Fruit fly (Drosophila melanogaster) whole organism, embryonic: ENCODE measurements around the gene Cep97.

Experiments used
- Bdp1 ChIP-seq: fragments of 200-800 bp; sonication (Bioruptor generic); optimal IDR thresholded peaks from 3 replicates; lab custom pipeline; 2016; ENCODE audit warnings: missing biosample characterization, missing genetic modification characterization
- CG10267 ChIP-seq: fragments of 200-800 bp; sonication (Bioruptor generic); optimal IDR thresholded peaks from 2 replicates; lab custom pipeline; 2018; ENCODE audit warnings: missing biosample characterization, mild to moderate bottlenecking, missing genetic modification characterization, moderate library complexity
- CG12104 ChIP-seq: fragments of 200-800 bp; sonication (Bioruptor generic); optimal IDR thresholded peaks from 3 replicates; lab custom pipeline; 2016; ENCODE audit warnings: missing biosample characterization, missing genetic modification characterization
- CG14014 ChIP-seq: fragments of 200-800 bp; sonication (Bioruptor generic); IDR thresholded peaks from 2 replicates; pipeline ENCODE4 v1.3.6; 2022; ENCODE audit warnings: missing biosample characterization, missing genetic modification characterization
- CG14710 ChIP-seq: fragments of 200-800 bp; sonication (Bioruptor generic); optimal IDR thresholded peaks from 3 replicates; lab custom pipeline; 2019; ENCODE audit warnings: missing biosample characterization, mild to moderate bottlenecking, missing genetic modification characterization, moderate library complexity
- CG15011 ChIP-seq: fragments of 200-800 bp; sonication (Bioruptor generic); optimal IDR thresholded peaks from 3 replicates; lab custom pipeline; 2018; ENCODE audit warnings: missing biosample characterization, mild to moderate bottlenecking, missing genetic modification characterization
- CG15696 ChIP-seq: fragments of 200-800 bp; sonication (Bioruptor generic); optimal IDR thresholded peaks from 2 replicates; lab custom pipeline; 2019; ENCODE audit warnings: missing biosample characterization, mild to moderate bottlenecking, missing genetic modification characterization, moderate library complexity
- CG17186 ChIP-seq: fragments of 200-800 bp; sonication (Bioruptor generic); optimal IDR thresholded peaks from 3 replicates; lab custom pipeline; 2017; ENCODE audit warnings: missing biosample characterization, missing genetic modification reagents, missing genetic modification characterization
- CG1792 ChIP-seq: fragments of 200-800 bp; sonication (Bioruptor generic); optimal IDR thresholded peaks from 2 replicates; lab custom pipeline; 2016; ENCODE audit warnings: missing biosample characterization, missing genetic modification characterization
- CG18619 ChIP-seq: fragments of 200-800 bp; sonication (Bioruptor generic); optimal IDR thresholded peaks from 3 replicates; lab custom pipeline; 2017; ENCODE audit warnings: missing biosample characterization, mild to moderate bottlenecking, missing genetic modification characterization
- CG2889 ChIP-seq: fragments of 200-800 bp; sonication (Bioruptor generic); IDR thresholded peaks from 3 replicates; pipeline ENCODE4 v1.3.6; 2022; ENCODE audit warnings: missing biosample characterization, missing genetic modification characterization
- CG30431 ChIP-seq: fragments of 200-800 bp; sonication (Bioruptor generic); optimal IDR thresholded peaks from 2 replicates; lab custom pipeline; 2017; ENCODE audit warnings: missing biosample characterization, missing genetic modification characterization
- CG33213 ChIP-seq: fragments of 200-800 bp; sonication (Bioruptor generic); optimal IDR thresholded peaks from 3 replicates; lab custom pipeline; 2016; ENCODE audit warnings: missing biosample characterization, missing genetic modification characterization
- CG4360 ChIP-seq: fragments of 200-800 bp; sonication (Bioruptor generic); IDR thresholded peaks from 2 replicates; pipeline ENCODE4 v1.3.6; 2022; ENCODE audit warnings: missing biosample characterization, missing genetic modification characterization
- CG6765 ChIP-seq: fragments of 200-800 bp; sonication (Bioruptor generic); optimal IDR thresholded peaks from 3 replicates; lab custom pipeline; 2017; ENCODE audit warnings: missing biosample characterization, mild to moderate bottlenecking, missing genetic modification characterization
- CG7556 ChIP-seq: fragments of 200-800 bp; sonication (Bioruptor generic); optimal IDR thresholded peaks from 2 replicates; lab custom pipeline; 2017; ENCODE audit warnings: missing biosample characterization, mild to moderate bottlenecking, missing genetic modification characterization
- CG7786 ChIP-seq: fragments of 200-800 bp; sonication (Bioruptor generic); optimal IDR thresholded peaks from 2 replicates; lab custom pipeline; 2016; ENCODE audit warnings: missing biosample characterization, missing genetic modification characterization
- CG8359 ChIP-seq: fragments of 200-800 bp; sonication (Bioruptor generic); optimal IDR thresholded peaks from 2 replicates; lab custom pipeline; 2017; ENCODE audit warnings: missing biosample characterization, mild to moderate bottlenecking, missing genetic modification characterization, borderline replicate concordance
- Camta ChIP-seq: fragments of 200-800 bp; sonication (Bioruptor generic); optimal IDR thresholded peaks from 2 replicates; lab custom pipeline; 2016; ENCODE audit warnings: missing biosample characterization, missing genetic modification characterization
- CkIIα-i1 ChIP-seq: fragments of 200-800 bp; sonication (Bioruptor generic); IDR thresholded peaks from 2 replicates; pipeline ENCODE4 v1.3.6; 2022; ENCODE audit warnings: missing biosample characterization, missing genetic modification characterization
- E2f2 ChIP-seq: fragments of 200-800 bp; sonication (Bioruptor generic); IDR thresholded peaks from 2 replicates; pipeline ENCODE4 v1.3.6; 2022; ENCODE audit warnings: missing biosample characterization, missing genetic modification characterization
- Ets65A ChIP-seq: fragments of 200-800 bp; sonication (Bioruptor generic); peaks from one replicate; lab custom pipeline; 2016; ENCODE audit warnings: missing biosample characterization, missing genetic modification characterization
- GATAe ChIP-seq: fragments of 200-800 bp; sonication (Bioruptor generic); conservative IDR thresholded peaks from 2 replicates; pipeline ENCODE4 v1.3.6; 2022; ENCODE audit warnings: missing biosample characterization, missing genetic modification characterization
- HHEX ChIP-seq: fragments of 200-800 bp; sonication (Bioruptor generic); optimal IDR thresholded peaks from 3 replicates; lab custom pipeline; 2017; ENCODE audit warnings: missing biosample characterization, mild to moderate bottlenecking, missing genetic modification characterization, missing genetic modification reagents
- HLH54F ChIP-seq: fragments of 200-800 bp; sonication (Bioruptor generic); optimal IDR thresholded peaks from 3 replicates; lab custom pipeline; 2016; ENCODE audit warnings: missing biosample characterization, missing genetic modification characterization
- Hr3 ChIP-seq: fragments of 200-800 bp; sonication (Bioruptor generic); optimal IDR thresholded peaks from 3 replicates; lab custom pipeline; 2016; ENCODE audit warnings: missing biosample characterization, missing genetic modification characterization
- Oli ChIP-seq: fragments of 200-800 bp; sonication (Bioruptor generic); optimal IDR thresholded peaks from 2 replicates; lab custom pipeline; 2018; ENCODE audit warnings: missing biosample characterization, mild to moderate bottlenecking, missing genetic modification characterization, moderate library complexity
- Sox100B ChIP-seq: fragments of 200-800 bp; sonication (Bioruptor generic); optimal IDR thresholded peaks from 3 replicates; lab custom pipeline; 2018; ENCODE audit warnings: missing biosample characterization, mild to moderate bottlenecking, missing genetic modification characterization
- Tbp ChIP-seq: fragments of >200 bp; optimal IDR thresholded peaks from 2 replicates; lab custom pipeline; 2018; ENCODE audit warnings: missing biosample characterization, missing genetic modification characterization
- YL-1 ChIP-seq: fragments of 200-800 bp; sonication (Bioruptor generic); optimal IDR thresholded peaks from 3 replicates; lab custom pipeline; 2017; ENCODE audit warnings: missing biosample characterization, mild to moderate bottlenecking, missing genetic modification characterization
- bab2 ChIP-seq: fragments of 200-800 bp; sonication (Bioruptor generic); optimal IDR thresholded peaks from 2 replicates; lab custom pipeline; 2016; ENCODE audit warnings: missing biosample characterization, missing genetic modification characterization
- cato ChIP-seq: fragments of 200-800 bp; sonication (Bioruptor generic); optimal IDR thresholded peaks from 2 replicates; lab custom pipeline; 2016; ENCODE audit warnings: missing biosample characterization, missing genetic modification characterization, borderline replicate concordance
- caup ChIP-seq: fragments of 200-800 bp; sonication (Bioruptor generic); optimal IDR thresholded peaks from 3 replicates; lab custom pipeline; 2017; ENCODE audit warnings: missing biosample characterization, mild to moderate bottlenecking, missing genetic modification characterization, moderate library complexity; ENCODE audit not compliant: severe bottlenecking
- crc ChIP-seq: fragments of 200-800 bp; sonication (Bioruptor generic); optimal IDR thresholded peaks from 2 replicates; lab custom pipeline; 2016; ENCODE audit warnings: missing biosample characterization, missing genetic modification characterization
- dmrt11E ChIP-seq: fragments of 200-800 bp; sonication (Bioruptor generic); optimal IDR thresholded peaks from 3 replicates; lab custom pipeline; 2018; ENCODE audit warnings: missing biosample characterization, mild to moderate bottlenecking, missing genetic modification characterization, moderate library complexity
- dmrt99B ChIP-seq: fragments of 200-800 bp; sonication (Bioruptor generic); optimal IDR thresholded peaks from 2 replicates; lab custom pipeline; 2018; ENCODE audit warnings: missing biosample characterization, mild to moderate bottlenecking, missing genetic modification characterization, moderate library complexity
- exex ChIP-seq: fragments of 200-800 bp; sonication (Bioruptor generic); optimal IDR thresholded peaks from 4 replicates; lab custom pipeline; 2018; ENCODE audit warnings: missing biosample characterization, mild to moderate bottlenecking, missing genetic modification characterization, moderate library complexity
- gce ChIP-seq: fragments of 200-800 bp; sonication (Bioruptor generic); IDR thresholded peaks from 3 replicates; pipeline ENCODE4 v1.3.6; 2022; ENCODE audit warnings: missing biosample characterization, missing genetic modification characterization
- gcm ChIP-seq: fragments of 200-800 bp; sonication (Bioruptor generic); optimal IDR thresholded peaks from 2 replicates; lab custom pipeline; 2019; ENCODE audit warnings: missing biosample characterization, mild to moderate bottlenecking, missing genetic modification characterization, moderate library complexity
- gcm2 ChIP-seq: fragments of 200-800 bp; sonication (Bioruptor generic); optimal IDR thresholded peaks from 2 replicates; lab custom pipeline; 2016; ENCODE audit warnings: missing biosample characterization, missing genetic modification characterization
- gem ChIP-seq: fragments of 200-800 bp; sonication (Bioruptor generic); optimal IDR thresholded peaks from 2 replicates; lab custom pipeline; 2019; ENCODE audit warnings: missing biosample characterization, mild to moderate bottlenecking, missing genetic modification characterization, moderate library complexity
- h ChIP-seq: fragments of >200 bp; optimal IDR thresholded peaks from 2 replicates; lab custom pipeline; 2017
- ind ChIP-seq: fragments of 200-800 bp; sonication (Bioruptor generic); optimal IDR thresholded peaks from 3 replicates; lab custom pipeline; 2016; ENCODE audit warnings: missing biosample characterization, missing genetic modification characterization
- nom ChIP-seq: fragments of 200-800 bp; sonication (Bioruptor generic); optimal IDR thresholded peaks from 2 replicates; lab custom pipeline; 2017; ENCODE audit warnings: missing biosample characterization, missing genetic modification characterization, mild to moderate bottlenecking, moderate library complexity, missing genetic modification reagents
- peb ChIP-seq: fragments of 200-800 bp; sonication (Bioruptor generic); IDR thresholded peaks from 2 replicates; pipeline ENCODE4 v1.3.6; 2022; ENCODE audit warnings: missing biosample characterization, missing genetic modification characterization
- prd ChIP-seq, 3 experiments: fragments of >200 bp in 2 of 3; fragments of 200-800 bp in 1 of 3; sonication (Bioruptor generic) in 1 of 3; optimal IDR thresholded peaks in 2 of 3; IDR thresholded peaks in 1 of 3; 2 replicates in 2 of 3; 3 replicates in 1 of 3; pipeline versions ENCODE4 v1.3.6 to Lab custom; 2017 to 2022; ENCODE audit warnings: missing biosample characterization in 1 of 3, missing genetic modification characterization in 1 of 3
- pros ChIP-seq: fragments of 200-800 bp; sonication (Bioruptor generic); optimal IDR thresholded peaks from 3 replicates; lab custom pipeline; 2019; ENCODE audit warnings: missing biosample characterization, mild to moderate bottlenecking, missing genetic modification characterization, moderate library complexity
- sim ChIP-seq: fragments of 200-800 bp; sonication (Bioruptor generic); IDR thresholded peaks from 2 replicates; pipeline ENCODE4 v1.3.6; 2022; ENCODE audit warnings: missing biosample characterization, missing genetic modification characterization
- sisA ChIP-seq: fragments of 200-800 bp; sonication (Bioruptor generic); IDR thresholded peaks from 2 replicates; pipeline ENCODE4 v1.3.6; 2022; ENCODE audit warnings: missing biosample characterization, missing genetic modification characterization
- sob ChIP-seq: fragments of 200-800 bp; sonication (Bioruptor generic); IDR thresholded peaks from 2 replicates; pipeline ENCODE4 v1.3.6; 2022; ENCODE audit warnings: missing biosample characterization, missing genetic modification characterization
- stwl ChIP-seq: fragments of 200-800 bp; sonication (Bioruptor generic); optimal IDR thresholded peaks from 3 replicates; lab custom pipeline; 2018; ENCODE audit warnings: missing biosample characterization, mild to moderate bottlenecking, missing genetic modification characterization, moderate library complexity

Gene Cep97

dm6 chr2L:3856372-3856771 is 11.1 kb upstream of the Cep97 start (continued):
- TF ChIP-seq Ets65A (GFP tag; lab: Kevin White, UChicago) (no peak), gem (peak; percentile 71), CG8359 (GFP tag; lab: Kevin White, UChicago) (peak; percentile 21), CG15696 (tag; lab: Kevin White, UChicago) (peak; percentile 45), sob (GFP tag; lab: Robert Waterston, UW) (no peak), crc (GFP tag; lab: Kevin White, UChicago) (no peak), peb (GFP tag; lab: Robert Waterston, UW) (no peak), sisA (GFP tag; lab: Robert Waterston, UW) (peak; percentile 50), Hr3 (GFP tag; lab: Kevin White, UChicago) (peak; percentile 33), CkIIα-i1 (GFP tag; lab: Robert Waterston, UW) (no peak), gcm (peak; percentile 40), Oli (tag; lab: Kevin White, UChicago) (peak; percentile 53), CG7556 (peak; percentile 34), CG4360 (GFP tag; lab: Robert Waterston, UW) (0 out of 2 replicates have a peak, but pooled peaks have one; percentile 10), HHEX (GFP tag; lab: Kevin White, UChicago) (no peak), dmrt99B (tag; lab: Kevin White, UChicago) (peak; percentile 35), Bdp1 (no peak), Camta (GFP tag; lab: Kevin White, UChicago) (peak; percentile 27), bab2 (peak; percentile 32), CG14014 (GFP tag; lab: Robert Waterston, UW) (no peak), Sox100B (GFP tag; lab: Kevin White, UChicago) (peak; percentile 40), YL-1 (GFP tag; lab: Kevin White, UChicago) (no peak), exex (tag; lab: Kevin White, UChicago) (no peak), caup (GFP tag; lab: Kevin White, UChicago) (no peak), prd (optimal IDR thresholded peaks at IDR 0.05; lab: Kevin White, UChicago) (no peak), prd (GFP tag; IDR thresholded peaks at IDR 0.05; lab: Robert Waterston, UW) (peak; percentile 37; the same call in 1 of the 3 replicates), CG7786 (GFP tag; lab: Kevin White, UChicago) (no peak), CG14710 (tag; lab: Kevin White, UChicago) (peak; percentile 64), stwl (tag; lab: Kevin White, UChicago) (peak; percentile 3), CG30431 (GFP tag; lab: Kevin White, UChicago) (peak; percentile 14), CG33213 (GFP tag; lab: Kevin White, UChicago) (peak; percentile 14), CG15011 (GFP tag; lab: Kevin White, UChicago) (no peak), CG6765 (GFP tag; lab: Kevin White, UChicago) (no peak), Tbp (GFP tag; lab: Kevin White, UChicago) (no peak), ind (GFP tag; lab: Kevin White, UChicago) (peak; percentile 23), E2f2 (GFP tag; lab: Robert Waterston, UW) (no peak), CG2889 (GFP tag; lab: Robert Waterston, UW) (no peak), nom (GFP tag; lab: Kevin White, UChicago) (no peak), cato (peak; percentile 38), CG10267 (peak; percentile 61), CG18619 (peak; percentile 37), sim (GFP tag; lab: Robert Waterston, UW) (no peak), CG17186 (GFP tag; lab: Kevin White, UChicago) (no peak), dmrt11E (tag; lab: Kevin White, UChicago) (peak; percentile 76), CG1792 (GFP tag; lab: Kevin White, UChicago) (peak; percentile 15), pros (GFP tag; lab: Kevin White, UChicago) (peak; percentile 21), GATAe (GFP tag; lab: Robert Waterston, UW) (no peak), CG12104 (GFP tag; lab: Kevin White, UChicago) (no peak), HLH54F (GFP tag; lab: Kevin White, UChicago) (no peak), h (lab: Kevin White, UChicago) (no peak), gce (GFP tag; lab: Robert Waterston, UW) (no peak), gcm2 (GFP tag; lab: Kevin White, UChicago) (no peak)
